In genomic region chrX:16932339-16932738, ce11 we compare ENCODE assay signal across 6 worm cellular contexts.
TF ChIP-seq lines count a peak whose summit lies in the region.
"Not testable (repeated sequence)": the region's sequence is repeated elsewhere in the genome, so short reads cannot be mapped to it uniquely, and the experiment has no call there.

No protein-coding gene starts in this region.

TF ChIP-seq in whole organism, L1 larva, 84 proteins besides CTCF, POLR2A, EP300 and RAD21:
- TF ChIP-seq mab-9 (GFP tag; IDR thresholded peaks at IDR 0.05; lab: Robert Waterston, UW) (peak; percentile 89), ceh-88 (GFP tag; IDR thresholded peaks at IDR 0.05; lab: Robert Waterston, UW) (peak; percentile 79), grh-1 (GFP tag; IDR thresholded peaks at IDR 0.05; lab: Robert Waterston, UW) (peak; percentile 67), unc-98 (GFP tag; IDR thresholded peaks at IDR 0.05; lab: Robert Waterston, UW) (peak; percentile 40; the same call in 1 of the 2 replicates), nhr-19 (GFP tag; conservative IDR thresholded peaks at IDR 0.05; lab: Robert Waterston, UW) (peak; percentile 44; the same call in 1 of the 2 replicates), isw-1 (GFP tag; IDR thresholded peaks at IDR 0.05; lab: Robert Waterston, UW) (peak; percentile 44), ets-5 (GFP tag; IDR thresholded peaks at IDR 0.05; lab: Robert Waterston, UW) (0 out of 2 replicates have a peak, but pooled peaks have one; percentile 65)

TF ChIP-seq in whole organism, L4 larva, 104 proteins besides CTCF, POLR2A, EP300 and RAD21 (continues in another document):
- TF ChIP-seq ctbp-1 (GFP tag; IDR thresholded peaks at IDR 0.05; lab: Robert Waterston, UW) (peak; percentile 88), D1046.2 (GFP tag; IDR thresholded peaks at IDR 0.05; lab: Robert Waterston, UW) (peak; percentile 80), zip-11 (GFP tag; IDR thresholded peaks at IDR 0.05; lab: Robert Waterston, UW) (peak; percentile 50; the same call in 1 of the 2 replicates), madf-9 (GFP tag; conservative IDR thresholded peaks at IDR 0.05; lab: Robert Waterston, UW) (peak; percentile 66; the same call in 1 of the 2 replicates), dmd-6 (GFP tag; IDR thresholded peaks at IDR 0.05; lab: Robert Waterston, UW) (peak; percentile 47), pha-4 (GFP tag; IDR thresholded peaks at IDR 0.05; lab: Robert Waterston, UW) (peak; percentile 80; the same call in 1 of the 2 replicates), dmd-9 (GFP tag; IDR thresholded peaks at IDR 0.05; lab: Robert Waterston, UW) (peak; percentile 70; the same call in 1 of the 2 replicates), tag-97 (GFP tag; IDR thresholded peaks at IDR 0.05; lab: Robert Waterston, UW) (peak; percentile 80; the same call in 1 of the 2 replicates), saeg-2 (GFP tag; IDR thresholded peaks at IDR 0.05; lab: Robert Waterston, UW) (peak; percentile 62; the same call in 1 of the 2 replicates), nhr-41 (GFP tag; IDR thresholded peaks at IDR 0.05; lab: Robert Waterston, UW) (peak; percentile 73), zfp-3 (GFP tag; conservative IDR thresholded peaks at IDR 0.05; lab: Robert Waterston, UW) (peak; percentile 96), vab-7 (GFP tag; IDR thresholded peaks at IDR 0.05; lab: Robert Waterston, UW) (peak; percentile 75), Y48G9A.11 (GFP tag; IDR thresholded peaks at IDR 0.05; lab: Robert Waterston, UW) (peak; percentile 77), snpc-1.2 (GFP tag; IDR thresholded peaks at IDR 0.05; lab: Robert Waterston, UW) (peak; percentile 35)
- TF ChIP-seq pha-4 (tag; optimal IDR thresholded peaks at IDR 0.05; lab: Kevin White, UChicago) = not testable (repeated sequence)

TF ChIP-seq in whole organism, early embryonic, 17 proteins besides CTCF, POLR2A, EP300 and RAD21:
- TF ChIP-seq sea-1 (GFP tag; conservative IDR thresholded peaks at IDR 0.05; lab: Robert Waterston, UW) (peak; percentile 62), tbx-37 (GFP tag; conservative IDR thresholded peaks at IDR 0.05; lab: Robert Waterston, UW) (peak; percentile 55), scrt-1 (GFP tag; IDR thresholded peaks at IDR 0.05; lab: Robert Waterston, UW) (0 out of 2 replicates have a peak, but pooled peaks have one; percentile 52)

TF ChIP-seq in whole organism, late embryonic, 69 proteins besides CTCF, POLR2A, EP300 and RAD21:
- TF ChIP-seq sox-2 (GFP tag; IDR thresholded peaks at IDR 0.05; lab: Robert Waterston, UW) (peak; percentile 21), unc-3 (GFP tag; conservative IDR thresholded peaks at IDR 0.05; lab: Robert Waterston, UW) (peak; percentile 64; the same call in 1 of the 2 replicates)
- TF ChIP-seq unc-3 (tag; optimal IDR thresholded peaks at IDR 0.05; lab: Kevin White, UChicago) = not testable (repeated sequence)
TF ChIP-seq in whole organism, late embryonic: peak in this region for 2; not testable (repeated sequence) for 67.

TF ChIP-seq in whole organism, midembryonic, 9 proteins besides CTCF, POLR2A, EP300 and RAD21:
- TF ChIP-seq ztf-23 (GFP tag; IDR thresholded peaks at IDR 0.05; lab: Robert Waterston, UW) = peak; percentile 73
- peak; percentile 75 for TF ChIP-seq flt-1 (GFP tag; IDR thresholded peaks at IDR 0.05; lab: Robert Waterston, UW)
- 0 out of 2 replicates have a peak, but pooled peaks have one; percentile 58 for TF ChIP-seq klf-2 (GFP tag; conservative IDR thresholded peaks at IDR 0.05; lab: Robert Waterston, UW)

TF ChIP-seq in whole organism, young adult, 124 proteins besides CTCF, POLR2A, EP300 and RAD21:
- TF ChIP-seq D2030.7 (GFP tag; IDR thresholded peaks at IDR 0.05; lab: Robert Waterston, UW) = peak; percentile 18; the same call in 1 of the 2 replicates
- TF ChIP-seq egl-18 (GFP tag; IDR thresholded peaks at IDR 0.05; lab: Robert Waterston, UW) = peak; percentile 80
- TF ChIP-seq Y67H2A.10 (GFP tag; conservative IDR thresholded peaks at IDR 0.05; lab: Robert Waterston, UW) = peak; percentile 67; the same call in 1 of the 2 replicates
- peak; percentile 28; the same call in 1 of the 2 replicates for TF ChIP-seq hmg-1.2 (GFP tag; IDR thresholded peaks at IDR 0.05; lab: Robert Waterston, UW)
- peak; percentile 67; the same call in 1 of the 2 replicates for TF ChIP-seq cebp-2 (GFP tag; IDR thresholded peaks at IDR 0.05; lab: Robert Waterston, UW)
- peak; percentile 49 for TF ChIP-seq ceh-100 (GFP tag; IDR thresholded peaks at IDR 0.05; lab: Robert Waterston, UW)
- TF ChIP-seq hsf-1 (GFP tag; IDR thresholded peaks at IDR 0.05; lab: Robert Waterston, UW) = peak; percentile 53; the same call in 1 of the 2 replicates
- TF ChIP-seq ceh-40 (GFP tag; IDR thresholded peaks at IDR 0.05; lab: Robert Waterston, UW) = peak; percentile 83; the same call in 1 of the 2 replicates
- TF ChIP-seq nhr-120 (GFP tag; IDR thresholded peaks at IDR 0.05; lab: Robert Waterston, UW) = peak; percentile 82; the same call in 1 of the 2 replicates
- TF ChIP-seq pbrm-1 (GFP tag; IDR thresholded peaks at IDR 0.05; lab: Robert Waterston, UW) = peak; percentile 81
- TF ChIP-seq let-526 (GFP tag; IDR thresholded peaks at IDR 0.05; lab: Robert Waterston, UW) = peak; percentile 91
- peak; percentile 60; the same call in 1 of the 2 replicates for TF ChIP-seq Y95B8A.8 (GFP tag; IDR thresholded peaks at IDR 0.05; lab: Robert Waterston, UW)
- 0 out of 2 replicates have a peak, but pooled peaks have one; percentile 27 for TF ChIP-seq attf-3 (GFP tag; conservative IDR thresholded peaks at IDR 0.05; lab: Robert Waterston, UW)
- peak; percentile 77 for TF ChIP-seq F39B2.1 (GFP tag; IDR thresholded peaks at IDR 0.05; lab: Robert Waterston, UW)
- 0 out of 2 replicates have a peak, but pooled peaks have one; percentile 23 for TF ChIP-seq rcor-1 (GFP tag; IDR thresholded peaks at IDR 0.05; lab: Robert Waterston, UW)
- peak; percentile 79 for TF ChIP-seq aptf-2 (GFP tag; conservative IDR thresholded peaks at IDR 0.05; lab: Robert Waterston, UW)
- TF ChIP-seq B0019.2 (GFP tag; conservative IDR thresholded peaks at IDR 0.05; lab: Robert Waterston, UW) = peak; percentile 67
- peak; percentile 30; the same call in 1 of the 2 replicates for TF ChIP-seq ceh-91 (GFP tag; IDR thresholded peaks at IDR 0.05; lab: Robert Waterston, UW)
- peak; percentile 88 for TF ChIP-seq madf-3 (GFP tag; IDR thresholded peaks at IDR 0.05; lab: Robert Waterston, UW)
- 0 out of 2 replicates have a peak, but pooled peaks have one; percentile 82 for TF ChIP-seq bed-1 (GFP tag; IDR thresholded peaks at IDR 0.05; lab: Robert Waterston, UW)
- TF ChIP-seq madf-6 (GFP tag; IDR thresholded peaks at IDR 0.05; lab: Robert Waterston, UW) = peak; percentile 54
- TF ChIP-seq Y56A3A.18 (GFP tag; IDR thresholded peaks at IDR 0.05; lab: Robert Waterston, UW) = peak; percentile 62; the same call in 1 of the 2 replicates
- TF ChIP-seq nfyb-1 (GFP tag; IDR thresholded peaks at IDR 0.05; lab: Robert Waterston, UW) = peak; percentile 88
- TF ChIP-seq ekl-4 (GFP tag; IDR thresholded peaks at IDR 0.05; lab: Robert Waterston, UW) = peak; percentile 58; the same call in 1 of the 2 replicates
- 0 out of 2 replicates have a peak, but pooled peaks have one; percentile 29 for TF ChIP-seq C17E4.6 (GFP tag; IDR thresholded peaks at IDR 0.05; lab: Robert Waterston, UW)
- peak; percentile 75; the same call in 1 of the 2 replicates for TF ChIP-seq Y79H2A.3 (GFP tag; conservative IDR thresholded peaks at IDR 0.05; lab: Robert Waterston, UW)
- TF ChIP-seq ztf-25 (GFP tag; IDR thresholded peaks at IDR 0.05; lab: Robert Waterston, UW) = peak; percentile 77; the same call in 1 of the 2 replicates
- peak; percentile 75 for TF ChIP-seq lin-26 (GFP tag; IDR thresholded peaks at IDR 0.05; lab: Robert Waterston, UW)
- peak; percentile 66 for TF ChIP-seq ceh-58 (GFP tag; IDR thresholded peaks at IDR 0.05; lab: Robert Waterston, UW)
- peak; percentile 71; the same call in 1 of the 2 replicates for TF ChIP-seq ztf-28 (GFP tag; IDR thresholded peaks at IDR 0.05; lab: Robert Waterston, UW)
- peak; percentile 70 for TF ChIP-seq attf-6 (GFP tag; IDR thresholded peaks at IDR 0.05; lab: Robert Waterston, UW)
- peak; percentile 61; the same call in 1 of the 2 replicates for TF ChIP-seq egl-44 (GFP tag; IDR thresholded peaks at IDR 0.05; lab: Robert Waterston, UW)
- 0 out of 2 replicates have a peak, but pooled peaks have one; percentile 52 for TF ChIP-seq aptf-3 (GFP tag; IDR thresholded peaks at IDR 0.05; lab: Robert Waterston, UW)
- peak; percentile 80 for TF ChIP-seq Y53G8AR.9 (GFP tag; conservative IDR thresholded peaks at IDR 0.05; lab: Robert Waterston, UW)
